Worm (Caenorhabditis elegans): ENCODE results near the gene mif-1.

DNA sequence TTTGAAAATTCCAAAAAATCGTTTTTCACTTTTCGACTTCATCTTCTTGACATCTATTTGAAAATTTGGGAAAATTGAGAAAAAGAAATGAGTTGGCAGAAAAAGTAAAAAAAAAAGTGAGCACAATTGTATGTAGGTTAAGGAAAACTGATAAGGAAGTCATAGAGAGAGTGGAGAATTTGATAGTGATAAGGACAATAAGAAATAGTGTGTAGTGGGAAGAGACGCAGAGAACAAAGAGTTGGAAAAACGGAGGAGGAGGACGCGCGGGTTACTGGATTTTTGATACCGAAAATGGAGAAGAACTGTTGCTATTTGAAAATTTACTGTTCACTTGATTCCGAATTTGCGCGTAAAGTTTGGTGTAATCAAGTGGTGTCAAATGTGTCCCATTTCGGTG is 30.8 kb downstream of the mif-1 start, which contains the start of gene Y56A3A.6:
- no peak for TF ChIP-seq sem-2 (GFP tag; optimal IDR thresholded peaks at IDR 0.05)
- no peak for TF ChIP-seq ztf-11 (tag; optimal IDR thresholded peaks at IDR 0.05)
- no peak for TF ChIP-seq unc-62 (GFP tag; optimal IDR thresholded peaks at IDR 0.05)
- no peak for TF ChIP-seq M03D4.4 (tag; optimal IDR thresholded peaks at IDR 0.05)
- TF ChIP-seq snpc-4 (tag; optimal IDR thresholded peaks at IDR 0.05), result no peak
- no peak for TF ChIP-seq unc-120 (tag; optimal IDR thresholded peaks at IDR 0.05; ENCODE audit: poor library complexity, severe bottlenecking)
- no peak for TF ChIP-seq mab-5 (tag; optimal IDR thresholded peaks at IDR 0.05)
- no peak for TF ChIP-seq elt-3 (tag; optimal IDR thresholded peaks at IDR 0.05)
- no peak for TF ChIP-seq lin-13 (tag; optimal IDR thresholded peaks at IDR 0.05)
- no peak for TF ChIP-seq nhr-28 (tag; optimal IDR thresholded peaks at IDR 0.05)
- no peak for TF ChIP-seq elt-1 (tag; optimal IDR thresholded peaks at IDR 0.05; ENCODE audit: borderline replicate concordance, insufficient read depth)

Measured in whole organism, mixed stage, embryonic.